Fruit fly (Drosophila melanogaster) whole organism, prepupa: Measurements from ENCODE around the gene Vav.

Experiments used
- CG4318 ChIP-seq: fragments of 200-800 bp; sonication (Bioruptor generic); optimal IDR thresholded peaks from 3 replicates; lab custom pipeline; 2017; ENCODE audit warnings: missing biosample characterization, mild to moderate bottlenecking, missing genetic modification characterization
- CG6163 ChIP-seq: fragments of 200-800 bp; sonication (Bioruptor generic); IDR thresholded peaks from 3 replicates; pipeline ENCODE4 v1.3.6; 2022; ENCODE audit warnings: missing biosample characterization, missing genetic modification characterization
- OdsH ChIP-seq: fragments of 200-800 bp; sonication (Bioruptor generic); optimal IDR thresholded peaks from 3 replicates; lab custom pipeline; 2016; ENCODE audit warnings: missing biosample characterization, missing genetic modification characterization
- Sox15 ChIP-seq: fragments of 200-800 bp; sonication (Bioruptor generic); optimal IDR thresholded peaks from 3 replicates; lab custom pipeline; 2016; ENCODE audit warnings: missing biosample characterization, missing genetic modification characterization
- dsx ChIP-seq: fragments of 200-800 bp; optimal IDR thresholded peaks from 3 replicates; lab custom pipeline; 2019; ENCODE audit warnings: missing biosample characterization, mild to moderate bottlenecking, missing genetic modification characterization, moderate library complexity; ENCODE audit not compliant: poor library complexity, severe bottlenecking
- salr ChIP-seq, 2 experiments: fragments of 200-800 bp; sonication (Bioruptor generic); optimal IDR thresholded peaks; 3 replicates each; lab custom pipeline; 2016 to 2018; ENCODE audit warnings: missing biosample characterization in 2 of 2, missing genetic modification characterization in 2 of 2, mild to moderate bottlenecking in 1 of 2
- ss ChIP-seq, 2 experiments: fragments of 200-800 bp; sonication (Bioruptor generic); optimal IDR thresholded peaks; 2 replicates in 1 of 2; 3 replicates in 1 of 2; lab custom pipeline; 2017 to 2018; ENCODE audit warnings: mild to moderate bottlenecking in 2 of 2, missing biosample characterization in 2 of 2, missing genetic modification characterization in 2 of 2, moderate library complexity in 1 of 2

DNA sequence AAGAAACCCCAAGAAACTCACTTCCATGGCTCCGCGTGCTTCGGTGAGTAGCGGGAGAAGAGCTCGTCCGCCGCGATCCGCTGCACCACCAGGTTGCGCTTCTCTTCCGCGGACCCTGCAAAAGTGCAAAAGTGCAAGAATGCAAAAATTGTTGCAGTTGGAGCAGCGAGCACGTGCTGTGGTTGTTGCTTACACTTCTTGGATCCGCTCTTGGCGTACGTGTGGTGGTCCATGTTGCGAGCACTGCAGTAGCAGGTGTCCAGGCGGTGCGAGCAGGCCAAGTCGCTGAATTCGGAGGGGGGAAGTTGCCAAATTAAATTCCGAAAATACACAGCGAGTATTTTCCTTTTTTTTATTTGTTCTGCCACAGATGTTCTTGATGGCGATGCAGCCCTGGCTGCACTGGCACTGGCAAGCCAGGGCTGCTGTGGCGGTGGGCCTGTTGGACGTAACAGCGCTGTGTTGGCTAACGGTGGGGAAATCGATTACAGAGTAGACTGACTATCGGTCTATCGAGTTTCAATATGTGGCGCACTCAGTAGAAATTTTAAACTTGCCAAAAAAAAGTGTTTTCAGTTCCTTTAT, 7.0 kb downstream of the Vav start, which contains the start of gene CG8010:
- TF ChIP-seq OdsH, result no peak
- no peak for TF ChIP-seq Sox15
- no peak for TF ChIP-seq salr (GFP tag; optimal IDR thresholded peaks at IDR 0.05; lab: Kevin White, UChicago)
- no peak for TF ChIP-seq ss (GFP tag; optimal IDR thresholded peaks at IDR 0.05; lab: Kevin White, UChicago)
- TF ChIP-seq CG4318, result no peak
- TF ChIP-seq dsx (GFP tag; lab: Kevin White, UChicago), result no peak
- peak; percentile 32; the same call in 1 of the 3 replicates for TF ChIP-seq CG6163 (GFP tag; lab: Robert Waterston, UW)
